Worm (Caenorhabditis elegans) whole organism, L4 larva: Measurements from ENCODE around the gene spp-21.

Experiments used
- D1046.2 ChIP-seq: fragments of 200-800 bp; sonication (Bioruptor generic); IDR thresholded peaks from 2 replicates; pipeline ENCODE4 v1.3.6; 2022; ENCODE audit warnings: missing genetic modification characterization, missing compliant biosample characterization
- F26F4.8 ChIP-seq: fragments of 200-800 bp; sonication (Bioruptor generic); conservative IDR thresholded peaks from 2 replicates; pipeline ENCODE4 v1.3.6; 2022; ENCODE audit warnings: missing genetic modification characterization, missing compliant biosample characterization
- F49E8.2 ChIP-seq: sonication (generic microtip); optimal IDR thresholded peaks from 2 replicates; lab custom pipeline; 2016; ENCODE audit warnings: missing compliant biosample characterization, mild to moderate bottlenecking, missing genetic modification characterization, borderline replicate concordance
- T20F7.1 ChIP-seq: fragments of 200-800 bp; sonication (Bioruptor generic); optimal IDR thresholded peaks from 2 replicates; lab custom pipeline; 2018; ENCODE audit warnings: mild to moderate bottlenecking, missing genetic modification characterization, missing compliant biosample characterization
- Y105C5A.15 ChIP-seq: fragments of 200-800 bp; sonication (Bioruptor generic); IDR thresholded peaks from 2 replicates; pipeline ENCODE4 v1.3.6; 2022; ENCODE audit warnings: missing genetic modification characterization, missing compliant biosample characterization
- Y48G9A.11 ChIP-seq: fragments of 200-800 bp; sonication (Bioruptor generic); IDR thresholded peaks from 2 replicates; pipeline ENCODE4 v1.3.6; 2022; ENCODE audit warnings: missing genetic modification reagents, missing genetic modification characterization, missing compliant biosample characterization
- Y5F2A.4 ChIP-seq: fragments of 200-800 bp; sonication (Bioruptor generic); optimal IDR thresholded peaks from 2 replicates; lab custom pipeline; 2018; ENCODE audit warnings: mild to moderate bottlenecking, missing genetic modification characterization, missing compliant biosample characterization
- ZK337.2 ChIP-seq: fragments of 200-800 bp; sonication (Bioruptor generic); IDR thresholded peaks from 2 replicates; pipeline ENCODE4 v1.3.6; 2022; ENCODE audit warnings: missing genetic modification reagents, missing genetic modification characterization, missing compliant biosample characterization
- ceh-82 ChIP-seq: sonication (generic microtip); optimal IDR thresholded peaks from 2 replicates; lab custom pipeline; 2017; ENCODE audit warnings: missing biosample characterization, missing genetic modification characterization
- cey-2 ChIP-seq: sonication (generic microtip); optimal IDR thresholded peaks from 3 replicates; lab custom pipeline; 2017; ENCODE audit warnings: missing genetic modification characterization, mild to moderate bottlenecking, missing compliant biosample characterization, antibody characterized with exemption, borderline replicate concordance; ENCODE audit not compliant: insufficient read depth
- ctbp-1 ChIP-seq: fragments of 200-800 bp; sonication (Bioruptor generic); IDR thresholded peaks from 2 replicates; pipeline ENCODE4 v1.3.6; 2022; ENCODE audit warnings: missing genetic modification reagents, missing genetic modification characterization, missing compliant biosample characterization
- daf-16 ChIP-seq, 3 experiments: sonication (generic microtip); optimal IDR thresholded peaks; 2 replicates each; lab custom pipeline; 2016 to 2017; ENCODE audit warnings: missing genetic modification characterization in 3 of 3, missing genetic modification reagents in 3 of 3, mild to moderate bottlenecking in 2 of 3, missing compliant biosample characterization in 2 of 3, missing biosample characterization in 1 of 3, moderate library complexity in 1 of 3
- dmd-6 ChIP-seq: fragments of 200-800 bp; sonication (Bioruptor generic); IDR thresholded peaks from 2 replicates; pipeline ENCODE4 v1.3.6; 2022; ENCODE audit warnings: missing genetic modification reagents, missing genetic modification characterization, missing compliant biosample characterization
- dmd-9 ChIP-seq: fragments of 200-800 bp; sonication (Bioruptor generic); IDR thresholded peaks from 2 replicates; pipeline ENCODE4 v1.3.6; 2022; ENCODE audit warnings: missing genetic modification reagents, missing genetic modification characterization, missing compliant biosample characterization
- duxl-1 ChIP-seq: sonication (generic microtip); optimal IDR thresholded peaks from 2 replicates; lab custom pipeline; 2016; ENCODE audit warnings: mild to moderate bottlenecking, missing genetic modification characterization, moderate library complexity, missing compliant biosample characterization; ENCODE audit not compliant: poor library complexity
- egl-27 ChIP-seq: sonication (generic microtip); optimal IDR thresholded peaks from 3 replicates; lab custom pipeline; 2017; ENCODE audit warnings: missing biosample characterization, missing genetic modification reagents, missing genetic modification characterization
- egl-43 ChIP-seq: fragments of 200-800 bp; sonication (Bioruptor generic); IDR thresholded peaks from 2 replicates; pipeline ENCODE4 v1.3.6; 2022; ENCODE audit warnings: missing genetic modification reagents, missing genetic modification characterization, missing compliant biosample characterization
- fos-1 ChIP-seq: fragments of 150-350 bp; optimal IDR thresholded peaks from 2 replicates; lab custom pipeline; 2014; ENCODE audit warnings: missing biosample characterization, missing genetic modification characterization
- hif-1 ChIP-seq, 2 experiments: sonication (generic microtip); optimal IDR thresholded peaks; 2 replicates each; lab custom pipeline; 2016 to 2017; ENCODE audit warnings: missing compliant biosample characterization in 2 of 2, missing genetic modification characterization in 2 of 2, missing genetic modification reagents in 2 of 2, missing genotype in 2 of 2, mild to moderate bottlenecking in 1 of 2
- hlh-11 ChIP-seq: fragments of 200-800 bp; sonication (Bioruptor generic); optimal IDR thresholded peaks from 2 replicates; lab custom pipeline; 2018; ENCODE audit warnings: mild to moderate bottlenecking, missing genetic modification characterization, missing compliant biosample characterization
- hmg-1.1 ChIP-seq: fragments of 200-800 bp; sonication (Bioruptor generic); IDR thresholded peaks from 2 replicates; pipeline ENCODE4 v1.3.6; 2022; ENCODE audit warnings: missing genetic modification reagents, missing genetic modification characterization, missing compliant biosample characterization
- lim-7 ChIP-seq: fragments of 200-800 bp; sonication (Bioruptor generic); IDR thresholded peaks from 2 replicates; pipeline ENCODE4 v1.3.6; 2022; ENCODE audit warnings: missing genetic modification characterization, missing compliant biosample characterization
- lin-1 ChIP-seq: fragments of 200-800 bp; sonication (Bioruptor generic); IDR thresholded peaks from 2 replicates; pipeline ENCODE4 v1.3.6; 2022; ENCODE audit warnings: missing genetic modification reagents, missing genetic modification characterization, missing compliant biosample characterization
- lin-13 ChIP-seq: fragments of 150-350 bp; optimal IDR thresholded peaks from 2 replicates; lab custom pipeline; 2014; ENCODE audit warnings: missing biosample characterization, missing genetic modification reagents, missing genetic modification characterization
- lin-29 ChIP-seq: fragments of 200-800 bp; sonication (Bioruptor generic); IDR thresholded peaks from 2 replicates; pipeline ENCODE4 v1.3.6; 2022; ENCODE audit warnings: missing genetic modification reagents, missing genetic modification characterization, missing compliant biosample characterization
- lin-38 ChIP-seq: fragments of 200-800 bp; sonication (Bioruptor generic); IDR thresholded peaks from 2 replicates; pipeline ENCODE4 v1.3.6; 2022; ENCODE audit warnings: missing genetic modification reagents, missing genetic modification characterization, missing compliant biosample characterization
- lin-39 ChIP-seq: fragments of 150-350 bp; optimal IDR thresholded peaks from 2 replicates; lab custom pipeline; 2014; ENCODE audit warnings: missing biosample characterization, missing genetic modification reagents, missing genetic modification characterization
- lsy-2 ChIP-seq, 2 experiments: fragments of 150-350 bp in 1 of 2; sonication (generic microtip) in 1 of 2; optimal IDR thresholded peaks; 2 replicates each; lab custom pipeline; 2014 to 2017; ENCODE audit warnings: missing biosample characterization in 2 of 2, missing genetic modification characterization in 2 of 2
- mdl-1 ChIP-seq, 2 experiments: fragments of 150-350 bp in 1 of 2; sonication (generic microtip) in 1 of 2; optimal IDR thresholded peaks; 2 replicates each; lab custom pipeline; 2014 to 2017; ENCODE audit warnings: missing biosample characterization in 2 of 2, missing genetic modification characterization in 2 of 2
- mdt-29 ChIP-seq: fragments of 200-800 bp; sonication (Bioruptor generic); IDR thresholded peaks from 2 replicates; pipeline ENCODE4 v1.3.6; 2022; ENCODE audit warnings: missing genetic modification reagents, missing genetic modification characterization, missing compliant biosample characterization
- mep-1 ChIP-seq: fragments of 150-350 bp; sonication (generic microtip); optimal IDR thresholded peaks from 3 replicates; lab custom pipeline; 2014; ENCODE audit warnings: missing biosample characterization, missing genetic modification characterization
- nhr-102 ChIP-seq: sonication (generic microtip); optimal IDR thresholded peaks from 2 replicates; lab custom pipeline; 2016; ENCODE audit warnings: mild to moderate bottlenecking, missing genetic modification characterization, moderate library complexity, missing compliant biosample characterization
- nhr-237 ChIP-seq: sonication (generic microtip); optimal IDR thresholded peaks from 2 replicates; lab custom pipeline; 2017; ENCODE audit warnings: missing biosample characterization, missing genetic modification characterization
- nhr-25 ChIP-seq: sonication (generic microtip); optimal IDR thresholded peaks from 2 replicates; lab custom pipeline; 2017; ENCODE audit warnings: missing genetic modification characterization, mild to moderate bottlenecking, missing compliant biosample characterization, antibody characterized with exemption, moderate library complexity, borderline replicate concordance; ENCODE audit not compliant: insufficient read depth
- nhr-28 ChIP-seq: fragments of 150-350 bp; optimal IDR thresholded peaks from 2 replicates; lab custom pipeline; 2014; ENCODE audit warnings: missing biosample characterization, missing genetic modification characterization
- nhr-41 ChIP-seq: fragments of 200-800 bp; sonication (Bioruptor generic); IDR thresholded peaks from 2 replicates; pipeline ENCODE4 v1.3.6; 2022; ENCODE audit warnings: missing genetic modification reagents, missing genetic modification characterization, missing compliant biosample characterization
- nhr-48 ChIP-seq: sonication (generic microtip); optimal IDR thresholded peaks from 2 replicates; lab custom pipeline; 2016; ENCODE audit warnings: mild to moderate bottlenecking, missing genetic modification characterization, missing compliant biosample characterization
- nhr-77 ChIP-seq: fragments of 150-350 bp; optimal IDR thresholded peaks from 2 replicates; lab custom pipeline; 2014; ENCODE audit warnings: missing biosample characterization, missing genetic modification characterization
- saeg-2 ChIP-seq: fragments of 200-800 bp; sonication (Bioruptor generic); IDR thresholded peaks from 2 replicates; pipeline ENCODE4 v1.3.6; 2022; ENCODE audit warnings: missing genetic modification reagents, missing genetic modification characterization, missing compliant biosample characterization
- sdz-12 ChIP-seq: fragments of 200-800 bp; sonication (Bioruptor generic); optimal IDR thresholded peaks from 2 replicates; lab custom pipeline; 2018; ENCODE audit warnings: mild to moderate bottlenecking, missing genetic modification characterization, missing compliant biosample characterization
- spr-3 ChIP-seq: fragments of 200-800 bp; sonication (Bioruptor generic); optimal IDR thresholded peaks from 2 replicates; lab custom pipeline; 2018; ENCODE audit warnings: mild to moderate bottlenecking, missing genetic modification characterization, missing compliant biosample characterization
- tag-97 ChIP-seq: fragments of 200-800 bp; sonication (Bioruptor generic); IDR thresholded peaks from 2 replicates; pipeline ENCODE4 v1.3.6; 2022; ENCODE audit warnings: missing genetic modification characterization, missing compliant biosample characterization
- tra-1 ChIP-seq: fragments of 200-800 bp; sonication (Bioruptor generic); IDR thresholded peaks from 2 replicates; pipeline ENCODE4 v1.3.6; 2022; ENCODE audit warnings: missing genetic modification reagents, missing genetic modification characterization, missing compliant biosample characterization
- zag-1 ChIP-seq: fragments of 150-350 bp; optimal IDR thresholded peaks from 2 replicates; lab custom pipeline; 2014; ENCODE audit warnings: missing biosample characterization, missing genetic modification characterization
- ztf-11 ChIP-seq: fragments of 150-350 bp; optimal IDR thresholded peaks from 2 replicates; lab custom pipeline; 2014; ENCODE audit warnings: missing biosample characterization, missing genetic modification characterization
- ztf-7 ChIP-seq: fragments of 150-350 bp; optimal IDR thresholded peaks from 2 replicates; lab custom pipeline; 2014; ENCODE audit warnings: missing biosample characterization, missing genetic modification characterization

Gene spp-21

DNA sequence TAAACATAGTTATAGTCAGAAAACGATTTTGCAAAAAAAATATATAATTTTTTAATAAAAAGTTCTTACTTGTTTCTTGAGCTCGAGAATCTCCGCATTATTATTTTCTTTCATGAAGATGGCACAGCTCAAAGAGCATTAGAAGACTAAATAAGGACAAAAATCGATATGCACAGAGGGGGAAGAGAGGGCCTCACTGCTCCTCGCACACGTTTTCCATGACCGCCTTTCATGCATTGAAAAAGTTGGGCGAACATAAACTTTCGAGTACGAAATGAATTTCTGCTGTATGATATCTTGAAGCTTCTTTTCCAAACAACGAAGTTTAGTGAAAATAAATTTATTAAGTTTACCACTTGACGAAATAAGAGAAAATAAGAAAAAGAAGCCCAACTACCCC, 21.3 kb downstream of the spp-21 start, which contains the start of gene ccdc-149:
Gene ccdc-149 (minus strand): TSS at position 221 of the 400 bp plus-strand sequence.
- TF ChIP-seq hmg-1.1 (GFP tag; lab: Robert Waterston, UW) (0 out of 2 replicates have a peak, but pooled peaks have one; percentile 27), lin-13 (GFP tag; lab: Kevin White, UChicago) (no peak), hlh-11 (no peak), daf-16 (GFP tag; optimal IDR thresholded peaks at IDR 0.05; lab: Kevin White, UChicago) (no peak), daf-16 (tag; optimal IDR thresholded peaks at IDR 0.05; lab: Kevin White, UChicago) (peak; percentile 13), dmd-6 (peak; percentile 5; the same call in 1 of the 2 replicates), lin-1 (GFP tag; lab: Robert Waterston, UW) (0 out of 2 replicates have a peak, but pooled peaks have one; percentile 20), ceh-82 (tag; lab: Kevin White, UChicago) (no peak), egl-43 (GFP tag; lab: Robert Waterston, UW) (no peak), lin-39 (tag; lab: Kevin White, UChicago) (no peak), tra-1 (GFP tag; lab: Robert Waterston, UW) (0 out of 2 replicates have a peak, but pooled peaks have one; percentile 27), mep-1 (tag; lab: Kevin White, UChicago) (peak; percentile 25), D1046.2 (GFP tag; lab: Robert Waterston, UW) (no peak), nhr-102 (tag; lab: Kevin White, UChicago) (peak; percentile 7), cey-2 (tag; lab: Kevin White, UChicago) (no peak), nhr-28 (tag; lab: Kevin White, UChicago) (no peak), spr-3 (no peak), F49E8.2 (tag; lab: Kevin White, UChicago) (no peak)
- TF ChIP-seq, all 104 proteins: peak for 7

ce11 chrX:11515381-11515780, 25.5 kb downstream of the spp-21 start:
- TF ChIP-seq ctbp-1, result no peak
- TF ChIP-seq egl-27 (tag; lab: Kevin White, UChicago), result no peak
- TF ChIP-seq mdl-1 (tag; optimal IDR thresholded peaks at IDR 0.05; lab: Kevin White, UChicago), result peak in 1 of 2 experiments; percentile 48
- TF ChIP-seq nhr-25, result no peak
- TF ChIP-seq tra-1 (GFP tag; lab: Robert Waterston, UW), result peak; percentile 69
- 0 out of 2 replicates have a peak, but pooled peaks have one; percentile 22 for TF ChIP-seq lin-38 (GFP tag; lab: Robert Waterston, UW)
- no peak for TF ChIP-seq nhr-41 (GFP tag; lab: Robert Waterston, UW)
- peak; percentile 39 for TF ChIP-seq mep-1 (tag; lab: Kevin White, UChicago)
- no peak for TF ChIP-seq lin-29 (GFP tag; lab: Robert Waterston, UW)
- no peak for TF ChIP-seq hif-1 (tag; optimal IDR thresholded peaks at IDR 0.05; lab: Kevin White, UChicago)
- no peak for TF ChIP-seq T20F7.1 (GFP tag; lab: Kevin White, UChicago)
- TF ChIP-seq lim-7 (GFP tag; lab: Robert Waterston, UW), result no peak
- peak; percentile 68; the same call in 1 of the 2 replicates for TF ChIP-seq lin-1 (GFP tag; lab: Robert Waterston, UW)
- no peak for TF ChIP-seq ztf-7 (tag; lab: Kevin White, UChicago)
- no peak for TF ChIP-seq ZK337.2
- TF ChIP-seq Y48G9A.11 (GFP tag; lab: Robert Waterston, UW), result no peak
- TF ChIP-seq fos-1 (tag; lab: Kevin White, UChicago), result no peak
- TF ChIP-seq zag-1, result no peak
- no peak for TF ChIP-seq ztf-11 (tag; lab: Kevin White, UChicago)
- no peak for TF ChIP-seq duxl-1 (tag; lab: Kevin White, UChicago)
- peak; percentile 93 for TF ChIP-seq dmd-6
- TF ChIP-seq sdz-12 (GFP tag; lab: Kevin White, UChicago), result no peak
- TF ChIP-seq lsy-2 (tag; optimal IDR thresholded peaks at IDR 0.05; lab: Kevin White, UChicago), result peak in 1 of 2 experiments; percentile 30
- TF ChIP-seq nhr-77, result peak; percentile 78
- TF ChIP-seq Y5F2A.4 (GFP tag; lab: Kevin White, UChicago), result no peak
- no peak for TF ChIP-seq saeg-2
- TF ChIP-seq nhr-48 (tag; lab: Kevin White, UChicago), result peak; percentile 54
- no peak for TF ChIP-seq F26F4.8 (GFP tag; lab: Robert Waterston, UW)
- no peak for TF ChIP-seq daf-16 (GFP tag; optimal IDR thresholded peaks at IDR 0.05; lab: Kevin White, UChicago)
- TF ChIP-seq daf-16 (tag; optimal IDR thresholded peaks at IDR 0.05; lab: Kevin White, UChicago), result peak; percentile 95
- TF ChIP-seq nhr-28 (tag; lab: Kevin White, UChicago), result peak; percentile 94
- peak; percentile 92 for TF ChIP-seq hlh-11
- no peak for TF ChIP-seq dmd-9 (GFP tag; lab: Robert Waterston, UW)
- 0 out of 2 replicates have a peak, but pooled peaks have one; percentile 43 for TF ChIP-seq tag-97 (GFP tag; lab: Robert Waterston, UW)
- TF ChIP-seq mdt-29, result no peak
- no peak for TF ChIP-seq spr-3
- TF ChIP-seq nhr-237 (tag; lab: Kevin White, UChicago), result no peak
- TF ChIP-seq Y105C5A.15, result no peak
